Fruit fly (Drosophila melanogaster) whole organism, embryonic: Measurements from ENCODE around the gene numb.
A peak's percentile ranks its signal among the peaks of the same experiment; 100 is the strongest.

ENCODE experiments used
- CG10267 ChIP-seq: fragments of 200-800 bp; sonication (Bioruptor generic); optimal IDR thresholded peaks from 2 replicates; lab custom pipeline; 2018; ENCODE audit warnings: missing biosample characterization, mild to moderate bottlenecking, missing genetic modification characterization, moderate library complexity
- CG10654 ChIP-seq: fragments of 200-800 bp; sonication (Bioruptor generic); optimal IDR thresholded peaks from 2 replicates; lab custom pipeline; 2016; ENCODE audit warnings: missing biosample characterization, missing genetic modification characterization
- CG12942 ChIP-seq: fragments of 200-800 bp; sonication (Bioruptor generic); optimal IDR thresholded peaks from 3 replicates; lab custom pipeline; 2016; ENCODE audit warnings: missing biosample characterization, missing genetic modification characterization
- CG13287 ChIP-seq: fragments of 200-800 bp; sonication (Bioruptor generic); IDR thresholded peaks from 2 replicates; pipeline ENCODE4 v1.3.6; 2022; ENCODE audit warnings: missing biosample characterization, missing genetic modification characterization; ENCODE audit not compliant: partially characterized antibody
- CG14050 ChIP-seq: fragments of 200-800 bp; sonication (Bioruptor generic); IDR thresholded peaks from 3 replicates; pipeline ENCODE4 v1.3.6; 2022; ENCODE audit warnings: missing biosample characterization, missing genetic modification characterization
- CG14441 ChIP-seq: fragments of 200-800 bp; sonication (Bioruptor generic); IDR thresholded peaks from 2 replicates; pipeline ENCODE4 v1.3.6; 2022; ENCODE audit warnings: missing biosample characterization, missing genetic modification characterization
- CG14667 ChIP-seq: fragments of 200-800 bp; sonication (Bioruptor generic); IDR thresholded peaks from 2 replicates; pipeline ENCODE4 v1.3.6; 2022; ENCODE audit warnings: missing biosample characterization, missing genetic modification characterization
- CG14860 ChIP-seq: fragments of 200-800 bp; sonication (Bioruptor generic); IDR thresholded peaks from 3 replicates; pipeline ENCODE4 v1.3.6; 2022; ENCODE audit warnings: missing biosample characterization, missing genetic modification characterization; ENCODE audit not compliant: partially characterized antibody
- CG15514 ChIP-seq: fragments of 200-800 bp; sonication (Bioruptor generic); optimal IDR thresholded peaks from 3 replicates; lab custom pipeline; 2017; ENCODE audit warnings: missing biosample characterization, missing genetic modification characterization, mild to moderate bottlenecking, moderate library complexity, missing genetic modification reagents
- CG1603 ChIP-seq: fragments of 200-800 bp; sonication (Bioruptor generic); optimal IDR thresholded peaks from 2 replicates; lab custom pipeline; 2019; ENCODE audit warnings: missing biosample characterization, mild to moderate bottlenecking, missing genetic modification characterization, moderate library complexity
- CG17359 ChIP-seq: fragments of 200-800 bp; sonication (Bioruptor generic); optimal IDR thresholded peaks from 3 replicates; lab custom pipeline; 2018; ENCODE audit warnings: missing biosample characterization, mild to moderate bottlenecking, missing genetic modification characterization, moderate library complexity
- CG17361 ChIP-seq: fragments of 200-800 bp; sonication (Bioruptor generic); IDR thresholded peaks from 3 replicates; pipeline ENCODE4 v1.3.6; 2022; ENCODE audit warnings: missing biosample characterization, missing genetic modification characterization
- CG18262 ChIP-seq: fragments of 200-800 bp; optimal IDR thresholded peaks from 3 replicates; lab custom pipeline; 2019; ENCODE audit warnings: missing biosample characterization, mild to moderate bottlenecking, missing genetic modification characterization, moderate library complexity
- CG30431 ChIP-seq: fragments of 200-800 bp; sonication (Bioruptor generic); optimal IDR thresholded peaks from 2 replicates; lab custom pipeline; 2017; ENCODE audit warnings: missing biosample characterization, missing genetic modification characterization
- CG4360 ChIP-seq: fragments of 200-800 bp; sonication (Bioruptor generic); IDR thresholded peaks from 2 replicates; pipeline ENCODE4 v1.3.6; 2022; ENCODE audit warnings: missing biosample characterization, missing genetic modification characterization
- CG7271 ChIP-seq: fragments of 200-800 bp; sonication (Bioruptor generic); optimal IDR thresholded peaks from 2 replicates; lab custom pipeline; 2018; ENCODE audit warnings: missing biosample characterization, mild to moderate bottlenecking, missing genetic modification characterization, moderate library complexity
- CG7745 ChIP-seq: fragments of 200-800 bp; sonication (Bioruptor generic); optimal IDR thresholded peaks from 2 replicates; lab custom pipeline; 2018; ENCODE audit warnings: missing biosample characterization, mild to moderate bottlenecking, missing genetic modification characterization, moderate library complexity
- CG8089 ChIP-seq: fragments of 200-800 bp; sonication (Bioruptor generic); optimal IDR thresholded peaks from 3 replicates; lab custom pipeline; 2016; ENCODE audit warnings: missing biosample characterization, missing genetic modification characterization
- CG8478 ChIP-seq: fragments of >200 bp; optimal IDR thresholded peaks from 2 replicates; lab custom pipeline; 2018
- CoRest ChIP-seq: fragments of 200-800 bp; sonication (Bioruptor generic); optimal IDR thresholded peaks from 3 replicates; lab custom pipeline; 2018; ENCODE audit warnings: missing biosample characterization, mild to moderate bottlenecking, missing genetic modification characterization, moderate library complexity
- D ChIP-seq, 2 experiments: fragments of 200-800 bp in 1 of 2; fragments of >200 bp in 1 of 2; sonication (Bioruptor generic) in 1 of 2; optimal IDR thresholded peaks; 2 replicates in 1 of 2; 3 replicates in 1 of 2; lab custom pipeline; 2017; ENCODE audit warnings: mild to moderate bottlenecking in 1 of 2, missing biosample characterization in 1 of 2, missing genetic modification characterization in 1 of 2, missing genetic modification reagents in 1 of 2
- Dll ChIP-seq: fragments of 200-800 bp; sonication (Bioruptor generic); IDR thresholded peaks from 4 replicates; pipeline ENCODE4 v1.3.6; 2022; ENCODE audit warnings: missing biosample characterization, missing genetic modification characterization; ENCODE audit not compliant: partially characterized antibody
- Eip74EF ChIP-seq, 2 experiments: fragments of 200-800 bp in 1 of 2; fragments of >200 bp in 1 of 2; sonication (Bioruptor generic) in 1 of 2; optimal IDR thresholded peaks; 2 replicates each; lab custom pipeline; 2017 to 2019; ENCODE audit warnings: missing biosample characterization in 2 of 2, missing genetic modification characterization in 2 of 2, mild to moderate bottlenecking in 1 of 2, moderate library complexity in 1 of 2
- HHEX ChIP-seq: fragments of 200-800 bp; sonication (Bioruptor generic); optimal IDR thresholded peaks from 3 replicates; lab custom pipeline; 2017; ENCODE audit warnings: missing biosample characterization, mild to moderate bottlenecking, missing genetic modification characterization, missing genetic modification reagents
- HLH3B ChIP-seq: fragments of 200-800 bp; sonication (Bioruptor generic); IDR thresholded peaks from 2 replicates; pipeline ENCODE4 v1.3.6; 2022; ENCODE audit warnings: missing biosample characterization, missing genetic modification characterization
- Hmr ChIP-seq: fragments of 200-800 bp; sonication (Bioruptor generic); optimal IDR thresholded peaks from 3 replicates; lab custom pipeline; 2017; ENCODE audit warnings: mild to moderate bottlenecking, missing biosample characterization, missing genetic modification reagents, missing genetic modification characterization
- Hr39 ChIP-seq: fragments of >200 bp; optimal IDR thresholded peaks from 2 replicates; lab custom pipeline; 2017
- Jarid2 ChIP-seq: fragments of 200-800 bp; sonication (Bioruptor generic); optimal IDR thresholded peaks from 3 replicates; lab custom pipeline; 2017; ENCODE audit warnings: mild to moderate bottlenecking, missing biosample characterization, missing genetic modification reagents, missing genetic modification characterization
- NC2α ChIP-seq: fragments of 200-800 bp; sonication (Bioruptor generic); optimal IDR thresholded peaks from 2 replicates; lab custom pipeline; 2016; ENCODE audit warnings: missing biosample characterization, missing genetic modification characterization
- Oli ChIP-seq: fragments of 200-800 bp; sonication (Bioruptor generic); optimal IDR thresholded peaks from 2 replicates; lab custom pipeline; 2018; ENCODE audit warnings: missing biosample characterization, mild to moderate bottlenecking, missing genetic modification characterization, moderate library complexity
- Optix ChIP-seq: fragments of 200-800 bp; sonication (Bioruptor generic); IDR thresholded peaks from 3 replicates; pipeline ENCODE4 v1.3.6; 2022; ENCODE audit warnings: missing biosample characterization, missing genetic modification characterization
- Side ChIP-seq: fragments of 200-800 bp; sonication (Bioruptor generic); optimal IDR thresholded peaks from 2 replicates; lab custom pipeline; 2016; ENCODE audit warnings: missing biosample characterization, missing genetic modification characterization
- Tbp ChIP-seq: fragments of >200 bp; optimal IDR thresholded peaks from 2 replicates; lab custom pipeline; 2018; ENCODE audit warnings: missing biosample characterization, missing genetic modification characterization
- ash1 ChIP-seq: fragments of 200-800 bp; sonication (Bioruptor generic); optimal IDR thresholded peaks from 2 replicates; lab custom pipeline; 2018; ENCODE audit warnings: missing biosample characterization, mild to moderate bottlenecking, missing genetic modification characterization
- bab2 ChIP-seq: fragments of 200-800 bp; sonication (Bioruptor generic); optimal IDR thresholded peaks from 2 replicates; lab custom pipeline; 2016; ENCODE audit warnings: missing biosample characterization, missing genetic modification characterization
- corto ChIP-seq: fragments of 200-800 bp; sonication (Bioruptor generic); optimal IDR thresholded peaks from 2 replicates; lab custom pipeline; 2016; ENCODE audit warnings: missing biosample characterization, mild to moderate bottlenecking, missing genetic modification characterization, moderate library complexity
- dmrt99B ChIP-seq: fragments of 200-800 bp; sonication (Bioruptor generic); optimal IDR thresholded peaks from 2 replicates; lab custom pipeline; 2018; ENCODE audit warnings: missing biosample characterization, mild to moderate bottlenecking, missing genetic modification characterization, moderate library complexity
- dpn ChIP-seq, 2 experiments: fragments of 200-800 bp; sonication (Bioruptor generic); optimal IDR thresholded peaks; 3 replicates each; lab custom pipeline; 2016; ENCODE audit warnings: missing biosample characterization in 2 of 2, missing genetic modification characterization in 2 of 2
- fd3F ChIP-seq: fragments of 200-800 bp; sonication (Bioruptor generic); optimal IDR thresholded peaks from 2 replicates; lab custom pipeline; 2018; ENCODE audit warnings: missing biosample characterization, mild to moderate bottlenecking, missing genetic modification characterization, moderate library complexity
- grau ChIP-seq: fragments of 200-800 bp; optimal IDR thresholded peaks from 3 replicates; lab custom pipeline; 2019; ENCODE audit warnings: missing biosample characterization, mild to moderate bottlenecking, missing genetic modification characterization, moderate library complexity
- grn ChIP-seq: fragments of 200-800 bp; sonication (Bioruptor generic); optimal IDR thresholded peaks from 3 replicates; lab custom pipeline; 2017; ENCODE audit warnings: missing biosample characterization, missing genetic modification characterization
- gro ChIP-seq: fragments of 200-800 bp; sonication (Bioruptor generic); optimal IDR thresholded peaks from 2 replicates; lab custom pipeline; 2016; ENCODE audit warnings: missing biosample characterization, missing genetic modification characterization
- ham ChIP-seq: fragments of 200-800 bp; sonication (Bioruptor generic); IDR thresholded peaks from 2 replicates; pipeline ENCODE4 v1.3.6; 2022; ENCODE audit warnings: missing biosample characterization, missing genetic modification characterization
- klu ChIP-seq: fragments of 200-800 bp; sonication (Bioruptor generic); IDR thresholded peaks from 2 replicates; pipeline ENCODE4 v1.3.6; 2022; ENCODE audit warnings: missing biosample characterization, missing genetic modification characterization
- lilli ChIP-seq: fragments of 200-800 bp; sonication (Bioruptor generic); optimal IDR thresholded peaks from 3 replicates; lab custom pipeline; 2016; ENCODE audit warnings: missing biosample characterization, missing genetic modification characterization
- pita ChIP-seq: fragments of 200-800 bp; sonication (Bioruptor generic); optimal IDR thresholded peaks from 2 replicates; lab custom pipeline; 2017; ENCODE audit warnings: missing biosample characterization, mild to moderate bottlenecking, missing genetic modification characterization
- pzg ChIP-seq: fragments of 200-800 bp; sonication (Bioruptor generic); optimal IDR thresholded peaks from 3 replicates; lab custom pipeline; 2018; ENCODE audit warnings: missing biosample characterization, mild to moderate bottlenecking, missing genetic modification characterization, moderate library complexity
- sug ChIP-seq: fragments of 200-800 bp; optimal IDR thresholded peaks from 2 replicates; lab custom pipeline; 2019; ENCODE audit warnings: missing biosample characterization, mild to moderate bottlenecking, missing genetic modification characterization, moderate library complexity
- tna ChIP-seq: fragments of 200-800 bp; sonication (Bioruptor generic); IDR thresholded peaks from 2 replicates; pipeline ENCODE4 v1.3.6; 2022; ENCODE audit warnings: missing biosample characterization, missing genetic modification characterization; ENCODE audit not compliant: partially characterized antibody

numb gene

DNA sequence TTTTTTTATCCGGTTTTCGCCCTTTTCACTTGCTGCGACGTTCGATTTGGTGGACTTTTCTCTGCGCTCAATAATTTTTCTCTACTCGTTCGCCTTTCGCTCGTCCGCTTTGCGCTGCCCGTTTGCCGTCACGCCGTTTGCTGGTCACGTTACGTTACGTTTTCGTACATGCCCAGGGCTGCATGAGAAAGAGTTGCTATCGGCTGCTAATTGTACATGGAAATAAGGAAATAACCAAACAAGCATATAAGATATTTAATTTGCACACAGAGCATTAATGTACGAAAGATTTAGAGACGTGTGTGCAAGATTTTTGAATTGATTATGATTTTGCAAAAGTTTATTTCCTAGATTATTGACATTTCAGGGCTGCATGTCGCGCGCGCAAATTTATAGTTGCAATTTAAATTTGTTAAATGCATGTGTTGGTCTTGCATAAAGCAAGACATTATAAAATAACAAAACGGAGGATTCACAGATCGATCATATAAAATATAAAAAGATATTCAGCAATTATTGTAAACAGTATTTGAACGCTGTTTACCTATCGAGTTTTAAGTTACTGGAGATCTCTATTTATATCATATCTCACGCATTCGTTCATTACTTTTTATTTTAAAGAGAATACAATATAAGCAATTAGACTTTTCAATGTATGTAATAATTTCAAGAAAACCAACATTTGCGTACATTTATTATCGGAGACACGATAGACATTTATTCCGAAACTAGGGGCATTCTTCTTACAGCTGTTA, 57.6 kb downstream of the numb start, which contains the start of gene Gdi (continued):
- TF ChIP-seq CG4360 (GFP tag; lab: Robert Waterston, UW) (no peak), HLH3B (GFP tag; lab: Robert Waterston, UW) (no peak), CG7745 (tag; lab: Kevin White, UChicago) (no peak), klu (GFP tag; lab: Robert Waterston, UW) (no peak), bab2 (GFP tag; lab: Kevin White, UChicago) (peak; percentile 45), CG13287 (GFP tag; lab: Robert Waterston, UW) (peak; percentile 44; the same call in 1 of the 2 replicates), CG10267 (tag; lab: Kevin White, UChicago) (peak; percentile 28), Dll (peak; percentile 44; the same call in 1 of the 4 replicates), gro (no peak), CG1603 (tag; lab: Kevin White, UChicago) (peak; percentile 65), corto (GFP tag; lab: Kevin White, UChicago) (no peak), HHEX (GFP tag; lab: Kevin White, UChicago) (no peak), Hmr (no peak), CG14050 (GFP tag; lab: Robert Waterston, UW) (no peak), CG12942 (no peak), CG7271 (tag; lab: Kevin White, UChicago) (no peak), CG14441 (GFP tag; lab: Robert Waterston, UW) (peak; percentile 67), CG14667 (GFP tag; lab: Robert Waterston, UW) (no peak), NC2α (GFP tag; lab: Kevin White, UChicago) (no peak), ash1 (GFP tag; lab: Kevin White, UChicago) (no peak), CG10654 (GFP tag; lab: Kevin White, UChicago) (peak; percentile 12), sug (tag; lab: Kevin White, UChicago) (peak; percentile 5), pzg (GFP tag; lab: Kevin White, UChicago) (peak; percentile 53), Eip74EF (GFP tag; optimal IDR thresholded peaks at IDR 0.05; lab: Kevin White, UChicago) (no peak), dpn (GFP tag; optimal IDR thresholded peaks at IDR 0.05; lab: Kevin White, UChicago) (peak; percentile 22 to 35), CG15514 (GFP tag; lab: Kevin White, UChicago) (peak; percentile 67), D (optimal IDR thresholded peaks at IDR 0.05; lab: Kevin White, UChicago) (no peak), D (GFP tag; optimal IDR thresholded peaks at IDR 0.05; lab: Kevin White, UChicago) (no peak), CoRest (tag; lab: Kevin White, UChicago) (peak; percentile 42), CG18262 (peak; percentile 10), CG8478 (lab: Kevin White, UChicago) (no peak), Side (no peak), CG17359 (no peak), dmrt99B (tag; lab: Kevin White, UChicago) (no peak), Oli (no peak), CG17361 (GFP tag; lab: Robert Waterston, UW) (peak; percentile 24; the same call in 1 of the 3 replicates), ham (GFP tag; lab: Robert Waterston, UW) (no peak), CG14860 (GFP tag; lab: Robert Waterston, UW) (no peak), fd3F (no peak), grn (GFP tag; lab: Kevin White, UChicago) (no peak), tna (no peak), Optix (GFP tag; lab: Robert Waterston, UW) (no peak), pita (GFP tag; lab: Kevin White, UChicago) (no peak), Tbp (GFP tag; lab: Kevin White, UChicago) (no peak), CG8089 (GFP tag; lab: Kevin White, UChicago) (no peak), grau (tag; lab: Kevin White, UChicago) (peak; percentile 34), CG30431 (GFP tag; lab: Kevin White, UChicago) (no peak), Jarid2 (GFP tag; lab: Kevin White, UChicago) (no peak), lilli (GFP tag; lab: Kevin White, UChicago) (peak; percentile 29), Hr39 (lab: Kevin White, UChicago) (no peak)
